Worm (Caenorhabditis elegans) whole organism, midembryonic: ENCODE measurements around the gene F22B7.9.

ENCODE experiments used
- T22C8.4 ChIP-seq: fragments of 200-800 bp; sonication (Bioruptor generic); IDR thresholded peaks from 2 replicates; pipeline ENCODE4 v1.3.6; 2022; ENCODE audit warnings: missing genetic modification characterization, missing compliant biosample characterization
- cog-1 ChIP-seq: sonication (generic microtip); optimal IDR thresholded peaks from 2 replicates; lab custom pipeline; 2016; ENCODE audit warnings: missing genetic modification characterization, missing compliant biosample characterization
- flt-1 ChIP-seq: fragments of 200-800 bp; sonication (Bioruptor generic); IDR thresholded peaks from 2 replicates; pipeline ENCODE4 v1.3.6; 2022; ENCODE audit warnings: missing genetic modification characterization, missing compliant biosample characterization
- klf-2 ChIP-seq: fragments of 200-800 bp; sonication (Bioruptor generic); conservative IDR thresholded peaks from 2 replicates; pipeline ENCODE4 v1.3.6; 2022; ENCODE audit warnings: missing genetic modification reagents, missing genetic modification characterization, missing compliant biosample characterization
- med-1 ChIP-seq: sonication (generic microtip); optimal IDR thresholded peaks from 2 replicates; lab custom pipeline; 2017; ENCODE audit warnings: missing genetic modification characterization, mild to moderate bottlenecking, missing compliant biosample characterization, antibody characterized with exemption, missing genetic modification reagents; ENCODE audit not compliant: insufficient read depth
- ref-1 ChIP-seq: fragments of 200-800 bp; sonication (Bioruptor generic); conservative IDR thresholded peaks from 2 replicates; pipeline ENCODE4 v1.3.6; 2022; ENCODE audit warnings: missing genetic modification reagents, missing genetic modification characterization, missing compliant biosample characterization
- tab-1 ChIP-seq: fragments of 200-800 bp; sonication (Bioruptor generic); IDR thresholded peaks from 2 replicates; pipeline ENCODE4 v1.3.6; 2022; ENCODE audit warnings: missing genetic modification characterization, missing compliant biosample characterization
- ztf-23 ChIP-seq: fragments of 200-800 bp; sonication (Bioruptor generic); IDR thresholded peaks from 2 replicates; pipeline ENCODE4 v1.3.6; 2022; ENCODE audit warnings: missing genetic modification reagents, missing genetic modification characterization, missing compliant biosample characterization
- ztf-29 ChIP-seq: fragments of 200-800 bp; sonication (Bioruptor generic); IDR thresholded peaks from 2 replicates; pipeline ENCODE4 v1.3.6; 2022; ENCODE audit warnings: missing genetic modification reagents, missing genetic modification characterization, missing compliant biosample characterization

Gene F22B7.9

DNA sequence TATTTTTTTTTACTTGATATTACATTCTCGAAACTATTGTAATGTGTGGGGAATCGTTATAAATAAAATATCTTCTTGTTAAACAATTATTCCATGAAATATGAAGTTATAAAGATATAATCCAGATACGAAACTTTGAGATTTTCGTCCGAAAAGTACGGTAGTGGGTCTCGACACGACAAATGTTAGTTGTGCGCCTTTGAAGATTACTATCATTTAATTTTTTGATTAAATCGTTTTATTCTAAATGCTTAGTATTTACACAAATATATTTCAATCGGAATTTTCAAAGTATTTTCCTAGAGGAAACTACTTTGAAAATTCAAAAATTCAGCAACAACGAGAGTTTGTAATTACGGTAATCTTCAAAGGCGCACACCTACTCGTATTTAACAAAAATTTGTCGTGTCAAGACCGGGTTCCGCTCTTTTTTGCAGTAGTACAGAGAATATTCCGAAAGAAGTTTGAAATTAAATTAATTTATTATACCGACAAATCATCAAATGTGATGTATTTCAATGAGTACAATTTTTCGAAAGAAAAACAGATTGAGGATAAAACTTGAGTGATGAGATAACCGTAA, 1.5 kb downstream of the F22B7.9 start:
- TF ChIP-seq ref-1 = no peak
- no peak for TF ChIP-seq med-1 (GFP tag; lab: Kevin White, UChicago)
- TF ChIP-seq ztf-23 (GFP tag; lab: Robert Waterston, UW) = no peak
- no peak for TF ChIP-seq klf-2 (GFP tag; lab: Robert Waterston, UW)
- no peak for TF ChIP-seq T22C8.4 (GFP tag; lab: Robert Waterston, UW)
- no peak for TF ChIP-seq flt-1 (GFP tag; lab: Robert Waterston, UW)
- no peak for TF ChIP-seq cog-1 (tag; lab: Kevin White, UChicago)
- no peak for TF ChIP-seq ztf-29 (GFP tag; lab: Robert Waterston, UW)
- TF ChIP-seq tab-1 (GFP tag; lab: Robert Waterston, UW) = no peak

DNA sequence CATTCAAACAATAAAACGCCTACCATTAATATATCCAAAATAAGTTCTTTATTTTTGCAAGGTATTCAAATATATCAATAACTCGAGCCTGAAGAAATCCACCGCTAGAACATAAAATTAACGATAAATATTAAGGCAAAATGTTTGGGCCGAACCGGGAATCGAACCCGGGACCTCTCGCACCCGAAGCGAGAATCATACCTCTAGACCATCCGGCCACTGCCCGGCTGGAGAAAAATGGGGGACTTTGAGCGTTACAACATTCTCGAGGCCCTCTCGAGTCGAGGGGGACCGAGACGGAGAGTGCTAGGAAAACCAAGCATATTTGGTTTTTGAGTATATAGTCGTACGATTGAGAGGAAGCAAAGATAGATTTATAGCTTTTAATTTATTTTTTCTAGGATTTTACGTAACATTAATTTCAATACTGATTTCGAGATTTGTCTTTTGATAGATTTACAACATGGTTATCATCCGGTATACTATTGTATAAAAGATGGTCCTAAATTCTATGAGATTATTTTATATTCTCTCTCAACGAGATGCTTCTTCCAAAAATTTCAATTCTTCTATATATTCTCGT, 3.4 kb downstream of the F22B7.9 start, which contains the start of gene flp-23:
Gene flp-23, plus strand, starts transcription at position 533 of the 583 bp plus-strand sequence.
- TF ChIP-seq tab-1 (GFP tag; lab: Robert Waterston, UW) = peak; percentile 93
- peak; percentile 74 for TF ChIP-seq ztf-29 (GFP tag; lab: Robert Waterston, UW)
- TF ChIP-seq ztf-23 (GFP tag; lab: Robert Waterston, UW) = peak; percentile 87
- TF ChIP-seq T22C8.4 (GFP tag; lab: Robert Waterston, UW) = peak; percentile 74
- peak; percentile 77 for TF ChIP-seq klf-2 (GFP tag; lab: Robert Waterston, UW)
- peak; percentile 80 for TF ChIP-seq cog-1 (tag; lab: Kevin White, UChicago)
- TF ChIP-seq med-1 (GFP tag; lab: Kevin White, UChicago) = peak; percentile 51
- peak; percentile 80 for TF ChIP-seq ref-1
- peak; percentile 91 for TF ChIP-seq flt-1 (GFP tag; lab: Robert Waterston, UW)

DNA sequence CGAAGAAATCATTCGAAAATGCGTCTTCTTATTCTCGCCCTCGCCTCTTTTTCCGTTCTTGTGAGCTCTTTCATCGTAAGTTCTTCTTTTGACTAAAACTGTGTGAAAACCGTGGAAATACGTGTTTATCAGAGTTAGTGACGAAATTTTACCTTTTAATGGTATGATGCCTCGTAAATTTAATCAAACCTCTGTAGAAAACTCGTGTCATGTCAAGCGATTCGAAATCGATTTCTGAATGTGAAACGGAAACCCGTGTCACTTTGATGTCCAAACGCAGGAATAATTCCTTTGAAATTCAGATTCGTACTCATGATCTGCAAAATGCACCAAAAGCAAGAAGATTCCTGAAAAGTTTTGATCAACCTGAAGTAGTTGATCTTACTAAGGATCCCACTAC, 5.1 kb downstream of the F22B7.9 start, which contains the start of gene F22B7.3:
Gene F22B7.3, plus strand, starts transcription at position 301 of the 400 bp plus-strand sequence.
- TF ChIP-seq cog-1 (tag; lab: Kevin White, UChicago) (no peak), tab-1 (GFP tag; lab: Robert Waterston, UW) (no peak), ztf-23 (GFP tag; lab: Robert Waterston, UW) (no peak), klf-2 (GFP tag; lab: Robert Waterston, UW) (no peak), med-1 (GFP tag; lab: Kevin White, UChicago) (no peak), T22C8.4 (GFP tag; lab: Robert Waterston, UW) (no peak), ztf-29 (GFP tag; lab: Robert Waterston, UW) (no peak), flt-1 (GFP tag; lab: Robert Waterston, UW) (no peak), ref-1 (no peak)

DNA sequence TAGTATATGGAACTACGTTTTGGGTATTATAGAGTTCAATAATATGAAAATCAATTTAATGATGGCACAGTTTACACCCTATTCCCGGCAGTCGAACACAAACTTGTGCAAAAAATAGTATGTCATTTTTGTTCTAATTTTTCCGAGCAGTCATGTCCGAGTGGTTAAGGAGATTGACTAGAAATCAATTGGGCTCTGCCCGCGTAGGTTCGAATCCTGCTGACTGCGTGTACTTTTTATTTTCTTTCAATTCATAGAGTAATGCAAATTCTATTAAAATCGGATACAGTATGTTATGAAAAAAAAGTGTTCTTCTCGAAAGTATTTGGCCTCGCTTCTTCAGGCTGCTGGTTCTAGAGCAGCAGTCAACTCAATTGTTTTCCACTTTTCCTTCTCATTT, 7.7 kb downstream of the F22B7.9 start:
- TF ChIP-seq flt-1 (GFP tag; lab: Robert Waterston, UW) (no peak), cog-1 (tag; lab: Kevin White, UChicago) (no peak), ztf-23 (GFP tag; lab: Robert Waterston, UW) (no peak), med-1 (GFP tag; lab: Kevin White, UChicago) (no peak), klf-2 (GFP tag; lab: Robert Waterston, UW) (no peak), ref-1 (no peak), T22C8.4 (GFP tag; lab: Robert Waterston, UW) (no peak), tab-1 (GFP tag; lab: Robert Waterston, UW) (no peak), ztf-29 (GFP tag; lab: Robert Waterston, UW) (no peak)

DNA sequence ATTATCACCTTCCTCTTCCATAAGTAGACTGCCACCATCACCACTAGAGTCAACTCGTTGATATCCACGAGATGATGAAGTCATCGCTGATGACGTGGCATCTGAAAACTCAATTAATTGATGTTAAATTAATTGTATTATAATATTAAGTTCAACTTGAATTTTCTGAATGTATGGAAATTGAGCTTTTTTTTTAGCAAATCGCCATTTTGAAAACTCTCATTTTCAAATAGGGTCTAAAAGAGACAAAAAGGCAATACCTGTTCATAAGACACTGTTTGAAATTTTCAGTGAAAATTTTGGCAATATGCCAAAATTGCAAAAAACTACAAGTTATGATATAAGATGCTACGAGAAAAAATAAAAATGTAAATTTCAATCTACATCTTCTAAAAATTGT, 10.1 kb downstream of the F22B7.9 start, which contains the start of gene twk-7:
Gene twk-7, minus strand, starts transcription at position 101 of the 400 bp plus-strand sequence.
- TF ChIP-seq ztf-23 (GFP tag; lab: Robert Waterston, UW) (no peak), T22C8.4 (GFP tag; lab: Robert Waterston, UW) (no peak), cog-1 (tag; lab: Kevin White, UChicago) (no peak), med-1 (GFP tag; lab: Kevin White, UChicago) (no peak), klf-2 (GFP tag; lab: Robert Waterston, UW) (no peak), ztf-29 (GFP tag; lab: Robert Waterston, UW) (no peak), flt-1 (GFP tag; lab: Robert Waterston, UW) (no peak), ref-1 (no peak)

DNA sequence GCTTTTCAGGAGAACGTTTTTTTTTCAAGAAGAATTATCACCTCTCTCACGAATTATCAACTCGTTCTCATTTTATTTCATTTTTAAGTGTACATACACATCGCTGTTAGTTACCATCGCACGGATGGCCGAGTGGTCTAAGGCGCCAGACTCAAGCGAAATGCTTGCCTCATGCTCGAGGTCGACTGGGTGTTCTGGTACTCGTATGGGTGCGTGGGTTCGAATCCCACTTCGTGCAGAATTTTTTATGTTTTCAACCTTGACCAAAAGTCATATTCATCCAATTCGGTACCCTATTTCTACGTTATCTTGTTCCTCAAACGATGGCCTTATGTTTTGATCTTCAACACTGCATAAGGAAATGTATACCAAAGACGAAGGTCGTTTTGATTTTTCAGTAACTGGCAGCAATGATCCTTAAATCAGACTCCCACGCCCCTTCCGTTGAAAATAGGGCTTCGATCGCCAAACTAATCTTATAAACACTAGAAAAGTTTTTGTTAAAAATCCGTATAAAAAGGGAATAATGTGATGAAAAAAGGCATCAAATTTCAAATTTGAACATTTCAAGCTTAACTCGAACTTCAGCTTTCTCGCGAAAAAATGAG, 14.4 kb downstream of the F22B7.9 start, which contains the start of gene fip-1:
Gene fip-1, plus strand, starts transcription at position 558 of the 608 bp plus-strand sequence.
- TF ChIP-seq ref-1 = no peak
- no peak for TF ChIP-seq ztf-29 (GFP tag; lab: Robert Waterston, UW)
- TF ChIP-seq tab-1 (GFP tag; lab: Robert Waterston, UW) = no peak
- no peak for TF ChIP-seq med-1 (GFP tag; lab: Kevin White, UChicago)
- no peak for TF ChIP-seq ztf-23 (GFP tag; lab: Robert Waterston, UW)
- no peak for TF ChIP-seq flt-1 (GFP tag; lab: Robert Waterston, UW)
- no peak for TF ChIP-seq cog-1 (tag; lab: Kevin White, UChicago)
- TF ChIP-seq klf-2 (GFP tag; lab: Robert Waterston, UW) = no peak
- no peak for TF ChIP-seq T22C8.4 (GFP tag; lab: Robert Waterston, UW)

DNA sequence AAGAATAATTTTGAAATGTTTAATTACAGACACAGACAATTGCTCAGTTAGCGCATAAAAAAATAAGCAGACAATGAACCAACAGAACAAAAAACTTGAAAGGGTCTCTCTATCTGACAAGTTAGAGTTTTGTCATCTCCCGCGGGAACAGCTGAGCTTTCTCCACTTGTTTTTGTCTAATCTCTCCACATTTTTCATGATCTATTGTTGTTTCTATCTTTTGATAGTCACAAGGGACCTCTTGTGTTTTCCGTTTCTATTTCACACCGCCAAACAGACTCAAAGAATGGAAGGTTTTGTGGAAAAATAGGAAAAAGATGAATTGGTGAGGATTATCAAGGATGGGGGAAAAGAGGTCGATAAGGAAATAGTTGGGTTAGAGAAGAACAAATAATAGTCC, 16.9 kb downstream of the F22B7.9 start:
- no peak for TF ChIP-seq T22C8.4 (GFP tag; lab: Robert Waterston, UW)
- TF ChIP-seq ztf-29 (GFP tag; lab: Robert Waterston, UW) = no peak
- TF ChIP-seq med-1 (GFP tag; lab: Kevin White, UChicago) = no peak
- TF ChIP-seq cog-1 (tag; lab: Kevin White, UChicago) = no peak

DNA sequence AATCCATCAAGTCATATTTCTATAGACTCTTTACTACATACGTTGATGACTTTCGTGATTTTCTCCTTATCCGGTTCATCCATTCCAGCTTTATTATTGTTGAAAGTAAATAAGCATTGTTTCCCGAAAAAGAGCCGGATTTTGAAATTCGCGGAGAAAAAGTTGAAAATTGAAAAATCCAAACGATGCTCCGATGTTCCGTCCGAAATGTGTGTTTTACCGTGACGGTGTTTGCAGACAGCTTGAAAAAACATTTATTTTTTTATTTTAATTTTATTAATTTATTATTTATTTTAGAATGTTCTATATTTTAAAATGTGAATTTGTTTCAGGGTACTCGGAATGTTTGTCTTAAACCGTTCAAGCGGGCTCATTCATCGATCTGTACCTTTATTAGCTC, 22.9 kb downstream of the F22B7.9 start, which contains the start of gene dnj-10:
Gene dnj-10, plus strand, starts transcription at position 333 of the 400 bp plus-strand sequence.
- 0 out of 2 replicates have a peak, but pooled peaks have one; percentile 48 for TF ChIP-seq flt-1 (GFP tag; lab: Robert Waterston, UW)
- TF ChIP-seq cog-1 (tag; lab: Kevin White, UChicago) = no peak
